Fruit fly (Drosophila melanogaster) whole organism, embryonic: Measurements from ENCODE around the gene Ugt35D1.
A peak's percentile ranks its signal among the peaks of the same experiment; 100 is the strongest.

Experiments
- Antp ChIP-seq: fragments of 200-800 bp; sonication (Bioruptor generic); optimal IDR thresholded peaks from 3 replicates; lab custom pipeline; 2016; ENCODE audit warnings: missing biosample characterization, missing genetic modification characterization
- Blimp-1 ChIP-seq: fragments of 200-800 bp; sonication (Bioruptor generic); optimal IDR thresholded peaks from 3 replicates; lab custom pipeline; 2018; ENCODE audit warnings: missing biosample characterization, missing genetic modification characterization, mild to moderate bottlenecking, moderate library complexity, missing genetic modification reagents
- CG11560 ChIP-seq: fragments of 200-800 bp; sonication (Bioruptor generic); IDR thresholded peaks from 3 replicates; pipeline ENCODE4 v1.3.6; 2022; ENCODE audit warnings: missing biosample characterization, missing genetic modification characterization
- CG12219 ChIP-seq: fragments of 200-800 bp; sonication (Bioruptor generic); optimal IDR thresholded peaks from 3 replicates; lab custom pipeline; 2018; ENCODE audit warnings: missing biosample characterization, mild to moderate bottlenecking, missing genetic modification characterization
- CG12299 ChIP-seq: fragments of 200-800 bp; sonication (Bioruptor generic); optimal IDR thresholded peaks from 2 replicates; lab custom pipeline; 2018; ENCODE audit warnings: missing biosample characterization, mild to moderate bottlenecking, missing genetic modification characterization
- CG13123 ChIP-seq: fragments of 200-800 bp; sonication (Bioruptor generic); optimal IDR thresholded peaks from 2 replicates; lab custom pipeline; 2016; ENCODE audit warnings: missing biosample characterization, missing genetic modification characterization
- CG14710 ChIP-seq: fragments of 200-800 bp; sonication (Bioruptor generic); optimal IDR thresholded peaks from 3 replicates; lab custom pipeline; 2019; ENCODE audit warnings: missing biosample characterization, mild to moderate bottlenecking, missing genetic modification characterization, moderate library complexity
- CG15479 ChIP-seq: fragments of 200-800 bp; sonication (Bioruptor generic); optimal IDR thresholded peaks from 3 replicates; lab custom pipeline; 2019; ENCODE audit warnings: missing biosample characterization, mild to moderate bottlenecking, missing genetic modification characterization, moderate library complexity
- CG18599 ChIP-seq: fragments of 200-800 bp; sonication (Bioruptor generic); optimal IDR thresholded peaks from 3 replicates; lab custom pipeline; 2017; ENCODE audit warnings: missing biosample characterization, missing genetic modification characterization, mild to moderate bottlenecking, moderate library complexity, missing genetic modification reagents
- CG2116 ChIP-seq: fragments of 200-800 bp; sonication (Bioruptor generic); optimal IDR thresholded peaks from 3 replicates; lab custom pipeline; 2018; ENCODE audit warnings: missing biosample characterization, mild to moderate bottlenecking, missing genetic modification characterization
- CG4617 ChIP-seq: fragments of 200-800 bp; sonication (Bioruptor generic); optimal IDR thresholded peaks from 3 replicates; lab custom pipeline; 2016; ENCODE audit warnings: missing biosample characterization, missing genetic modification characterization, borderline replicate concordance
- CG5180 ChIP-seq: fragments of 200-800 bp; sonication (Bioruptor generic); optimal IDR thresholded peaks from 3 replicates; lab custom pipeline; 2017; ENCODE audit warnings: missing biosample characterization, missing genetic modification characterization, mild to moderate bottlenecking, moderate library complexity, missing genetic modification reagents
- CG7556 ChIP-seq: fragments of 200-800 bp; sonication (Bioruptor generic); optimal IDR thresholded peaks from 2 replicates; lab custom pipeline; 2017; ENCODE audit warnings: missing biosample characterization, mild to moderate bottlenecking, missing genetic modification characterization
- Dll ChIP-seq: fragments of 200-800 bp; sonication (Bioruptor generic); IDR thresholded peaks from 4 replicates; pipeline ENCODE4 v1.3.6; 2022; ENCODE audit warnings: missing biosample characterization, missing genetic modification characterization; ENCODE audit not compliant: partially characterized antibody
- E2f1 ChIP-seq: fragments of 200-800 bp; sonication (Bioruptor generic); IDR thresholded peaks from 2 replicates; pipeline ENCODE4 v1.3.6; 2022; ENCODE audit warnings: missing biosample characterization, missing genetic modification characterization
- HHEX ChIP-seq: fragments of 200-800 bp; sonication (Bioruptor generic); optimal IDR thresholded peaks from 3 replicates; lab custom pipeline; 2017; ENCODE audit warnings: missing biosample characterization, mild to moderate bottlenecking, missing genetic modification characterization, missing genetic modification reagents
- HLH3B ChIP-seq: fragments of 200-800 bp; sonication (Bioruptor generic); IDR thresholded peaks from 2 replicates; pipeline ENCODE4 v1.3.6; 2022; ENCODE audit warnings: missing biosample characterization, missing genetic modification characterization
- Hr3 ChIP-seq: fragments of 200-800 bp; sonication (Bioruptor generic); optimal IDR thresholded peaks from 3 replicates; lab custom pipeline; 2016; ENCODE audit warnings: missing biosample characterization, missing genetic modification characterization
- MESR4 ChIP-seq: fragments of 200-800 bp; sonication (Bioruptor generic); optimal IDR thresholded peaks from 2 replicates; lab custom pipeline; 2018; ENCODE audit warnings: missing biosample characterization, mild to moderate bottlenecking, missing genetic modification characterization, moderate library complexity
- Max ChIP-seq: fragments of 200-800 bp; sonication (Bioruptor generic); optimal IDR thresholded peaks from 2 replicates; lab custom pipeline; 2016; ENCODE audit warnings: missing biosample characterization, mild to moderate bottlenecking, missing genetic modification characterization
- Scr ChIP-seq: fragments of 200-800 bp; sonication (Bioruptor generic); IDR thresholded peaks from 2 replicates; pipeline ENCODE4 v1.3.6; 2022; ENCODE audit warnings: missing biosample characterization, missing genetic modification characterization; ENCODE audit not compliant: partially characterized antibody
- Sry-δ ChIP-seq: fragments of 200-800 bp; sonication (Bioruptor generic); optimal IDR thresholded peaks from 2 replicates; lab custom pipeline; 2016; ENCODE audit warnings: missing biosample characterization, missing genetic modification characterization
- Trl ChIP-seq, 3 experiments: fragments of >200 bp in 2 of 3; fragments of 200-800 bp in 1 of 3; sonication (Bioruptor generic) in 1 of 3; optimal IDR thresholded peaks; 2 replicates in 1 of 3; 3 replicates in 2 of 3; lab custom pipeline; 2016 to 2017; ENCODE audit warnings: missing biosample characterization in 1 of 3, missing genetic modification characterization in 1 of 3
- Xrp1 ChIP-seq: fragments of 200-800 bp; sonication (Bioruptor generic); IDR thresholded peaks from 2 replicates; pipeline ENCODE4 v1.3.6; 2022; ENCODE audit warnings: missing biosample characterization, missing genetic modification characterization
- amos ChIP-seq: fragments of 200-800 bp; sonication (Bioruptor generic); IDR thresholded peaks from 2 replicates; pipeline ENCODE4 v1.3.6; 2022; ENCODE audit warnings: missing biosample characterization, missing genetic modification characterization; ENCODE audit not compliant: partially characterized antibody
- chn ChIP-seq: fragments of 200-800 bp; sonication (Bioruptor generic); optimal IDR thresholded peaks from 2 replicates; lab custom pipeline; 2016; ENCODE audit warnings: missing biosample characterization, missing genetic modification characterization
- corto ChIP-seq: fragments of 200-800 bp; sonication (Bioruptor generic); optimal IDR thresholded peaks from 2 replicates; lab custom pipeline; 2016; ENCODE audit warnings: missing biosample characterization, mild to moderate bottlenecking, missing genetic modification characterization, moderate library complexity
- eyg ChIP-seq: fragments of 200-800 bp; sonication (Bioruptor generic); optimal IDR thresholded peaks from 3 replicates; lab custom pipeline; 2016; ENCODE audit warnings: missing biosample characterization, missing genetic modification characterization
- fd64A ChIP-seq: fragments of 200-800 bp; sonication (Bioruptor generic); optimal IDR thresholded peaks from 3 replicates; lab custom pipeline; 2018; ENCODE audit warnings: missing biosample characterization, mild to moderate bottlenecking, missing genetic modification characterization
- fru ChIP-seq: fragments of >200 bp; optimal IDR thresholded peaks from 2 replicates; lab custom pipeline; 2017
- hb ChIP-seq: fragments of 200-800 bp; sonication (Bioruptor generic); IDR thresholded peaks from 3 replicates; pipeline ENCODE4 v1.3.6; 2022; ENCODE audit warnings: missing biosample characterization, missing genetic modification characterization; ENCODE audit not compliant: partially characterized antibody
- kni ChIP-seq: fragments of 200-800 bp; sonication (Bioruptor generic); optimal IDR thresholded peaks from 3 replicates; lab custom pipeline; 2017; ENCODE audit warnings: mild to moderate bottlenecking, missing biosample characterization, missing genetic modification reagents, missing genetic modification characterization
- lola ChIP-seq, 3 experiments: fragments of >200 bp in 2 of 3; fragments of 200-800 bp in 1 of 3; sonication (Bioruptor generic) in 1 of 3; optimal IDR thresholded peaks; 2 replicates each; lab custom pipeline; 2017 to 2019; ENCODE audit warnings: missing biosample characterization in 3 of 3, missing genetic modification characterization in 3 of 3, mild to moderate bottlenecking in 1 of 3, moderate library complexity in 1 of 3
- lov ChIP-seq, 2 experiments: fragments of 200-800 bp in 1 of 2; fragments of >200 bp in 1 of 2; sonication (Bioruptor generic) in 1 of 2; IDR thresholded peaks in 1 of 2; optimal IDR thresholded peaks in 1 of 2; 2 replicates in 1 of 2; 3 replicates in 1 of 2; pipeline versions ENCODE4 v1.3.6 to Lab custom; 2017 to 2022; ENCODE audit warnings: missing biosample characterization in 1 of 2, missing genetic modification characterization in 1 of 2
- oc ChIP-seq: fragments of 200-800 bp; sonication (Bioruptor generic); optimal IDR thresholded peaks from 2 replicates; lab custom pipeline; 2018; ENCODE audit warnings: missing biosample characterization, mild to moderate bottlenecking, missing genetic modification characterization, moderate library complexity
- otp ChIP-seq: fragments of 200-800 bp; sonication (Bioruptor generic); IDR thresholded peaks from 3 replicates; pipeline ENCODE4, ENCODE4 v1.3.6; 2022; ENCODE audit warnings: missing biosample characterization, missing genetic modification characterization
- sens-2 ChIP-seq: fragments of 200-800 bp; sonication (Bioruptor generic); IDR thresholded peaks from 2 replicates; pipeline ENCODE4 v1.3.6; 2022; ENCODE audit warnings: missing biosample characterization, missing genetic modification characterization
- so ChIP-seq: fragments of 200-800 bp; sonication (Bioruptor generic); IDR thresholded peaks from 3 replicates; pipeline ENCODE4 v1.3.6; 2022; ENCODE audit warnings: missing biosample characterization, missing genetic modification characterization
- sug ChIP-seq: fragments of 200-800 bp; optimal IDR thresholded peaks from 2 replicates; lab custom pipeline; 2019; ENCODE audit warnings: missing biosample characterization, mild to moderate bottlenecking, missing genetic modification characterization, moderate library complexity

Ugt35D1 gene

DNA sequence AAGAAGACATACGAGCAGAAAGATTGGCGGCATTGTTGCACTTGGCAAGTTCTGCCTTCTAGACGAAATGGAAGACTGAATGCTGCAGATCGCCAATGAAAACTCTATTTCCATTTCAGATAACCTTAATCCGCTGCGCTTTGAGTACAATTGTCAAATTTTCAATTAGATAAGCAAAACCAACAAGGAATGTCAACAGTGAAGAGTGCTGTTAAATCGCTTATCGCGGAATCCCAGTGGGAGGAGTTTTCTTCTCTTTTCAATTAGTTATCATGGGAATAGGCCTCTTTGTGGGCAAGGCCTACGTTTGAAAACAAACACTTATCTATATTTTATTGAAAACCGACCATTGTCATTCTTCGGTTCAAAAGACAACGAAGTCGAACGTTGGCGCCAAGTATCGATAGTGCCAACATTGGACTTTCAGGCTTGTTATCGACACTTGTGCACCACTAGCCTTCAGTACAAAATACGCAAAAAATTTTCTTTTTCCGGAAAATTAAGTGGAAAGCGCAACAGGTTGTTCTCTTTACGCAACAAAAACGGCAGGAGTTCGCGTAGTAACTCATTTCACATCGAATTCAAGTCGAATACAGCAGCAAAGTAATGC is at the start of gene Ugt35D1, which contains the start of gene Gcn2 (continued):
- TF ChIP-seq CG14710, result peak; percentile 64
- TF ChIP-seq CG12299 (tag; lab: Kevin White, UChicago), result no peak
- peak; percentile 74 for TF ChIP-seq Scr
- TF ChIP-seq CG13123, result no peak
- TF ChIP-seq Trl (optimal IDR thresholded peaks at IDR 0.05; lab: Kevin White, UChicago), result no peak
- peak; percentile 36 for TF ChIP-seq Trl (GFP tag; optimal IDR thresholded peaks at IDR 0.05; lab: Kevin White, UChicago)
- no peak for TF ChIP-seq CG7556 (GFP tag; lab: Kevin White, UChicago)
- TF ChIP-seq Blimp-1 (GFP tag; lab: Kevin White, UChicago), result peak; percentile 65
- peak; percentile 57; the same call in 1 of the 2 replicates for TF ChIP-seq amos (GFP tag; lab: Robert Waterston, UW)
- no peak for TF ChIP-seq sug
- peak; percentile 72 for TF ChIP-seq CG5180 (GFP tag; lab: Kevin White, UChicago)
- peak; percentile 84 for TF ChIP-seq Xrp1 (GFP tag; lab: Robert Waterston, UW)
- TF ChIP-seq Sry-δ, result peak; percentile 87
- TF ChIP-seq CG12219 (GFP tag; lab: Kevin White, UChicago), result peak; percentile 19
- 0 out of 2 replicates have a peak, but pooled peaks have one; percentile 44 for TF ChIP-seq sens-2 (GFP tag; lab: Robert Waterston, UW)
- TF ChIP-seq HLH3B (GFP tag; lab: Robert Waterston, UW), result peak; percentile 40; the same call in 1 of the 2 replicates
- TF ChIP-seq lov (optimal IDR thresholded peaks at IDR 0.05; lab: Kevin White, UChicago), result no peak
- peak; percentile 71; the same call in 1 of the 3 replicates for TF ChIP-seq lov (GFP tag; IDR thresholded peaks at IDR 0.05; lab: Robert Waterston, UW)
- peak; percentile 79 for TF ChIP-seq Dll (GFP tag; lab: Robert Waterston, UW)
- TF ChIP-seq lola (GFP tag; optimal IDR thresholded peaks at IDR 0.05; lab: Kevin White, UChicago), result peak in 1 of 3 experiments; percentile 25
- peak; percentile 4 for TF ChIP-seq Antp (GFP tag; lab: Kevin White, UChicago)
- peak; percentile 43 for TF ChIP-seq CG15479
- TF ChIP-seq oc (tag; lab: Kevin White, UChicago), result peak; percentile 69
- peak; percentile 48 for TF ChIP-seq CG4617 (GFP tag; lab: Kevin White, UChicago)
- peak; percentile 1 for TF ChIP-seq CG18599 (GFP tag; lab: Kevin White, UChicago)
- no peak for TF ChIP-seq CG11560 (tag; lab: Robert Waterston, UW)
- peak; percentile 70; the same call in 2 of the 3 replicates for TF ChIP-seq otp (GFP tag; lab: Robert Waterston, UW)
- no peak for TF ChIP-seq Hr3 (GFP tag; lab: Kevin White, UChicago)
- no peak for TF ChIP-seq chn
- TF ChIP-seq corto, result no peak
- TF ChIP-seq hb (GFP tag; lab: Robert Waterston, UW), result no peak
- TF ChIP-seq fd64A (GFP tag; lab: Kevin White, UChicago), result peak; percentile 87
- TF ChIP-seq MESR4 (GFP tag; lab: Kevin White, UChicago), result peak; percentile 5
- 0 out of 3 replicates have a peak, but pooled peaks have one; percentile 44 for TF ChIP-seq so
- peak; percentile 84 for TF ChIP-seq kni (GFP tag; lab: Kevin White, UChicago)
- peak; percentile 27; the same call in 1 of the 2 replicates for TF ChIP-seq E2f1 (GFP tag; lab: Robert Waterston, UW)
- TF ChIP-seq eyg (GFP tag; lab: Kevin White, UChicago), result no peak
- TF ChIP-seq Max, result peak; percentile 39
- TF ChIP-seq HHEX (GFP tag; lab: Kevin White, UChicago), result peak; percentile 37
- peak; percentile 70 for TF ChIP-seq CG2116 (GFP tag; lab: Kevin White, UChicago)
- no peak for TF ChIP-seq fru
